Worm (Caenorhabditis elegans) whole organism, mixed stage, embryonic: ENCODE results near the gene Y49G5A.1.

Source experiments
- ceh-43 ChIP-seq: fragments of 200-800 bp; sonication (Bioruptor generic); optimal IDR thresholded peaks from 2 replicates; lab custom pipeline; 2018; ENCODE audit warnings: mild to moderate bottlenecking, missing genetic modification characterization, moderate library complexity, missing compliant biosample characterization
- elt-1 ChIP-seq: sonication (generic microtip); optimal IDR thresholded peaks from 2 replicates; lab custom pipeline; 2017; ENCODE audit warnings: missing genetic modification characterization, mild to moderate bottlenecking, missing compliant biosample characterization, antibody characterized with exemption, moderate library complexity, borderline replicate concordance; ENCODE audit not compliant: insufficient read depth

DNA sequence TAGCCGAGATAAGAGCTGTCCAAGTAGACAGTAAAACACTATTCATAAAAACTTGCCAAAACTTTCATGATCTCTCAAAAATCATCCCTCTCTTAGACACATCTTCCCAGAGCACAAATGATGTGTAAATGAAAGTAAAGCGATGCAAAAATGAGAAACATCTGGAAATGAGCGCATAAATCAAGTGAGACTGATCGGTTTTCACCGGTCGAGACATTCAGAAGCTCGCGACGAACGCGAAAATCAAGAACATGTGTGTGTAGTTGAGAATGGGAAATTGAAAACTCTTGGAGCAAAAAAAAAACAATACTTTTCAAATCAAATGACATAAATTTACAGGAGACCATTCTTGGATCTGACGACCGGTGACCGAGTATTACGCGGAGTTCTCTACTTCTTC lies 17.2 kb upstream of the Y49G5A.1 start:
- TF ChIP-seq ceh-43 (no peak), elt-1 (tag; lab: Kevin White, UChicago) (no peak)
